Fruit fly (Drosophila melanogaster): ENCODE measurements around the gene gnu.

Gene gnu

DNA sequence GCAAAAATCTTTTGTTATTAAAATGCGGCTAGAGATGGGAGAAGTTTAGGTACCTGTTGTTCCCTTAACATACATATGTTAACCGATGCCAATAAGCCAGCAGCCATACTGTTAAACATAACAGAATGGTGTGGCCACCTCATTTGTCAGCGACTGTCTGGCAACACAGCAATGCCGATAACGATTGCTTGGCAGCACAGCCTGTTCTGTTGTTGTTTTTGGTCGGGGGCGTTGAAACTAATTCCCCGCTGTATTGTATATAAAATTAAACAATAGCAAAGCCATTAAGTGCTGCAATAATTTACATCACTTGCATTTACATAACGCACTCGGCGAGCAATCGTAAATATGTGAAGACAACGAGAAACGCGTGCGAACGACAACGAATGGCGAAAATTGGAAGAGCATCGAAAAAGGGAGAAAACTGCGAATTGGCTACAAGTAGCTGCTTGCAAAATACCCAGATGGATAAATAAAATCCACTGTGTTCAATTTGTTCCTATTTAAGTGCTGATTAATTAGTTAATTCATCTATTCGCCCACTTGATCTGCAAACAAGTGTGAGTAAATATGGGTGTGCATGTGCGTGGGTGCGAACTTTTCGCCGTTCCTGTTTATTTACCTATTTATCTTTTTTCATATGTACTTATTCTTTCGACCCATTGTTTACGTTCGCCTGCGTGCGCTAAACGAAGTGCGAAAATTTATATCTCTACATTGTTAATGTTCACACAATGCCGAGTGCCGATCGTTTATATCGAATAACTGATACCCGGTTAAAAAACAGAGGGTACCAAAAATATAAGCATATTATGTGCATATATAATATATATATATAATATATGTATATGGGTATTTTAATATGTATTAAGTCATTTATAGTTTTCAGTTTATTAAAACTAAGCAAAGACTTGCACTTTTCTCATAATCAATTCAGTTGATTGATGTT lies 41.0 kb downstream of the gnu start, which contains the start of the genes Tsen34 and Mgat4a (continued):
- peak; percentile 82 for TF ChIP-seq schlank (tag; optimal IDR thresholded peaks at IDR 0.05)
- no peak for TF ChIP-seq CG13775 (GFP tag; optimal IDR thresholded peaks at IDR 0.05)
- TF ChIP-seq CG10462 (GFP tag; optimal IDR thresholded peaks at IDR 0.05), result no peak
- no peak for TF ChIP-seq esg (GFP tag; conservative IDR thresholded peaks at IDR 0.05)
- TF ChIP-seq ase (GFP tag; IDR thresholded peaks at IDR 0.05), result no peak
- no peak for TF ChIP-seq Asciz (GFP tag; optimal IDR thresholded peaks at IDR 0.05)
- no peak for TF ChIP-seq nmo (GFP tag; optimal IDR thresholded peaks at IDR 0.05)
- no peak for TF ChIP-seq Eip74EF (GFP tag; optimal IDR thresholded peaks at IDR 0.05)
- TF ChIP-seq aop (GFP tag; IDR thresholded peaks at IDR 0.05), result no peak
- TF ChIP-seq CG18619 (GFP tag; optimal IDR thresholded peaks at IDR 0.05), result peak; percentile 62
- TF ChIP-seq Dek (tag; optimal IDR thresholded peaks at IDR 0.05), result peak; percentile 2
- TF ChIP-seq twi (tag; optimal IDR thresholded peaks at IDR 0.05), result no peak
- TF ChIP-seq CG17328 (GFP tag; IDR thresholded peaks at IDR 0.05), result no peak
- peak; percentile 67 for TF ChIP-seq mirr (GFP tag; optimal IDR thresholded peaks at IDR 0.05)
- TF ChIP-seq Tbp (GFP tag; optimal IDR thresholded peaks at IDR 0.05), result no peak
- TF ChIP-seq crc (GFP tag; optimal IDR thresholded peaks at IDR 0.05), result no peak
- TF ChIP-seq gro (GFP tag; optimal IDR thresholded peaks at IDR 0.05), result peak; percentile 77
- no peak for TF ChIP-seq TFAM (GFP tag; optimal IDR thresholded peaks at IDR 0.05)
- TF ChIP-seq slp2 (GFP tag; optimal IDR thresholded peaks at IDR 0.05), result no peak
- 0 out of 2 replicates have a peak, but pooled peaks have one; percentile 13 for TF ChIP-seq CG11696 (GFP tag; IDR thresholded peaks at IDR 0.05)
- TF ChIP-seq CG10654 (GFP tag; optimal IDR thresholded peaks at IDR 0.05), result no peak
- no peak for TF ChIP-seq H15 (GFP tag; IDR thresholded peaks at IDR 0.05)
- no peak for TF ChIP-seq CG1602 (GFP tag; optimal IDR thresholded peaks at IDR 0.05)
- no peak for TF ChIP-seq CG2202 (tag; optimal IDR thresholded peaks at IDR 0.05)
- no peak for TF ChIP-seq ATbp (GFP tag; optimal IDR thresholded peaks at IDR 0.05)
- TF ChIP-seq Fer1 (GFP tag; optimal IDR thresholded peaks at IDR 0.05), result peak; percentile 69
- TF ChIP-seq Drgx (GFP tag; IDR thresholded peaks at IDR 0.05), result no peak
- TF ChIP-seq zfh2 (GFP tag; optimal IDR thresholded peaks at IDR 0.05), result peak; percentile 25
- TF ChIP-seq ewg (GFP tag; optimal IDR thresholded peaks at IDR 0.05), result no peak
- peak; percentile 49 for TF ChIP-seq luna (GFP tag; optimal IDR thresholded peaks at IDR 0.05)
- TF ChIP-seq gfzf (GFP tag; optimal IDR thresholded peaks at IDR 0.05), result peak; percentile 34

- TF ChIP-seq gsb-n (tag; optimal IDR thresholded peaks at IDR 0.05) (no peak), ara (GFP tag; IDR thresholded peaks at IDR 0.05) (no peak), Dad (GFP tag; optimal IDR thresholded peaks at IDR 0.05) (no peak), CG10321 (GFP tag; IDR thresholded peaks at IDR 0.05) (no peak), CG15073 (GFP tag; optimal IDR thresholded peaks at IDR 0.05) (no peak), lbe (GFP tag; optimal IDR thresholded peaks at IDR 0.05) (no peak), Oli (tag; optimal IDR thresholded peaks at IDR 0.05) (no peak), gem (tag; optimal IDR thresholded peaks at IDR 0.05) (no peak)
These were observed 42.2 kb downstream of the gnu start, which contains the start of gene Trl for dm6 chr3L:14760949-14761348. Trl (minus strand) TSS chr3L:14761049.

Data from whole organism, embryonic.